Worm (Caenorhabditis elegans) whole organism, L1 larva: ENCODE measurements around the gene K08D9.10.

Source experiments
- alr-1 ChIP-seq: fragments of 200-800 bp; sonication (Bioruptor generic); optimal IDR thresholded peaks from 2 replicates; lab custom pipeline; 2018; ENCODE audit warnings: borderline replicate concordance, mild to moderate bottlenecking, missing genetic modification characterization, missing compliant biosample characterization
- blmp-1 ChIP-seq: fragments of 150-350 bp; optimal IDR thresholded peaks from 2 replicates; lab custom pipeline; 2014; ENCODE audit warnings: missing biosample characterization, missing genetic modification characterization
- ceh-8 ChIP-seq: fragments of 200-800 bp; sonication (Bioruptor generic); optimal IDR thresholded peaks from 2 replicates; lab custom pipeline; 2018; ENCODE audit warnings: mild to moderate bottlenecking, missing genetic modification characterization, moderate library complexity, missing compliant biosample characterization
- ceh-82 ChIP-seq, 3 experiments: fragments of 150-350 bp in 1 of 3; sonication (generic microtip) in 2 of 3; optimal IDR thresholded peaks; 2 replicates each; lab custom pipeline; 2014 to 2017; ENCODE audit warnings: missing biosample characterization in 3 of 3, missing genetic modification characterization in 3 of 3
- dsc-1 ChIP-seq: sonication (generic microtip); optimal IDR thresholded peaks from 2 replicates; lab custom pipeline; 2016; ENCODE audit warnings: mild to moderate bottlenecking, missing genetic modification characterization, missing compliant biosample characterization
- efl-1 ChIP-seq, 4 experiments: fragments of 150-350 bp; optimal IDR thresholded peaks in 3 of 4; peaks in 1 of 4; 1 replicate in 1 of 4; 2 replicates in 3 of 4; lab custom pipeline; 2014; ENCODE audit warnings: missing biosample characterization in 2 of 4, missing genetic modification characterization in 2 of 4, missing genetic modification reagents in 2 of 4
- efl-3 ChIP-seq: fragments of 200-800 bp; sonication (Bioruptor generic); optimal IDR thresholded peaks from 2 replicates; lab custom pipeline; 2018; ENCODE audit warnings: mild to moderate bottlenecking, missing genetic modification characterization, missing compliant biosample characterization
- egl-27 ChIP-seq, 2 experiments: fragments of 150-350 bp in 1 of 2; sonication (generic microtip); optimal IDR thresholded peaks; 3 replicates each; lab custom pipeline; 2017 to 2018; ENCODE audit warnings: missing biosample characterization in 2 of 2, missing genetic modification characterization in 2 of 2, missing genetic modification reagents in 2 of 2
- fkh-4 ChIP-seq: sonication (generic microtip); optimal IDR thresholded peaks from 2 replicates; lab custom pipeline; 2016; ENCODE audit warnings: missing compliant biosample characterization, missing genetic modification characterization, borderline replicate concordance
- fos-1 ChIP-seq: fragments of 150-350 bp; optimal IDR thresholded peaks from 2 replicates; lab custom pipeline; 2014; ENCODE audit warnings: missing biosample characterization, missing genetic modification characterization
- grh-1 ChIP-seq: fragments of 200-800 bp; sonication (Bioruptor generic); IDR thresholded peaks from 2 replicates; pipeline ENCODE4 v1.3.6; 2022; ENCODE audit warnings: missing genetic modification reagents, missing genetic modification characterization, missing compliant biosample characterization
- hlh-17 ChIP-seq: fragments of 200-800 bp; sonication (Bioruptor generic); optimal IDR thresholded peaks from 2 replicates; lab custom pipeline; 2018; ENCODE audit warnings: missing genetic modification characterization, mild to moderate bottlenecking, missing compliant biosample characterization, moderate library complexity, borderline replicate concordance
- hlh-4 ChIP-seq: sonication (generic microtip); optimal IDR thresholded peaks from 2 replicates; lab custom pipeline; 2016; ENCODE audit warnings: mild to moderate bottlenecking, missing genetic modification characterization, missing compliant biosample characterization
- irx-1 ChIP-seq: sonication (generic microtip); optimal IDR thresholded peaks from 2 replicates; lab custom pipeline; 2016; ENCODE audit warnings: missing genetic modification characterization, missing compliant biosample characterization
- lin-13 ChIP-seq: fragments of 150-350 bp; optimal IDR thresholded peaks from 2 replicates; lab custom pipeline; 2014; ENCODE audit warnings: missing biosample characterization, missing genetic modification reagents, missing genetic modification characterization
- lin-14 ChIP-seq: fragments of 200-800 bp; sonication (Bioruptor generic); optimal IDR thresholded peaks from 2 replicates; lab custom pipeline; 2018; ENCODE audit warnings: mild to moderate bottlenecking, missing genetic modification characterization, moderate library complexity, missing compliant biosample characterization
- lin-35 ChIP-seq, 2 experiments: fragments of 150-350 bp; optimal IDR thresholded peaks; 2 replicates each; lab custom pipeline; 2014; ENCODE audit warnings: missing biosample characterization in 2 of 2, missing genetic modification characterization in 2 of 2, missing genetic modification reagents in 2 of 2
- mef-2 ChIP-seq: fragments of 150-350 bp; optimal IDR thresholded peaks from 2 replicates; lab custom pipeline; 2014; ENCODE audit warnings: missing biosample characterization, missing genetic modification characterization
- mep-1 ChIP-seq: fragments of 150-350 bp; optimal IDR thresholded peaks from 2 replicates; lab custom pipeline; 2014; ENCODE audit warnings: missing biosample characterization, missing genetic modification characterization
- nhr-11 ChIP-seq: fragments of 150-350 bp; optimal IDR thresholded peaks from 2 replicates; lab custom pipeline; 2014; ENCODE audit warnings: missing biosample characterization, missing genetic modification characterization
- nhr-20 ChIP-seq: sonication (generic microtip); optimal IDR thresholded peaks from 2 replicates; lab custom pipeline; 2016; ENCODE audit warnings: mild to moderate bottlenecking, missing genetic modification characterization, missing compliant biosample characterization
- nhr-47 ChIP-seq: sonication (generic microtip); optimal IDR thresholded peaks from 2 replicates; lab custom pipeline; 2016; ENCODE audit warnings: mild to moderate bottlenecking, missing genetic modification characterization, moderate library complexity, missing compliant biosample characterization
- nhr-71 ChIP-seq: sonication (generic microtip); optimal IDR thresholded peaks from 2 replicates; lab custom pipeline; 2016; ENCODE audit warnings: mild to moderate bottlenecking, missing genetic modification characterization, moderate library complexity, missing compliant biosample characterization
- nhr-85 ChIP-seq: sonication (generic microtip); peaks from one replicate; lab custom pipeline; 2016; ENCODE audit warnings: missing genetic modification characterization, inconsistent platforms, missing compliant biosample characterization
- pag-3 ChIP-seq: sonication (generic microtip); optimal IDR thresholded peaks from 2 replicates; lab custom pipeline; 2017; ENCODE audit warnings: missing genetic modification characterization, mild to moderate bottlenecking, missing compliant biosample characterization, antibody characterized with exemption, borderline replicate concordance; ENCODE audit not compliant: insufficient read depth
- pqm-1 ChIP-seq: sonication (generic microtip); optimal IDR thresholded peaks from 3 replicates; lab custom pipeline; 2017; ENCODE audit warnings: missing biosample characterization, missing genetic modification characterization
- rnt-1 ChIP-seq: sonication (generic microtip); optimal IDR thresholded peaks from 2 replicates; lab custom pipeline; 2016; ENCODE audit warnings: mild to moderate bottlenecking, missing genetic modification characterization, moderate library complexity, missing compliant biosample characterization
- snu-23 ChIP-seq: sonication (generic microtip); optimal IDR thresholded peaks from 2 replicates; lab custom pipeline; 2016; ENCODE audit warnings: missing genetic modification characterization, missing compliant biosample characterization
- swsn-7 ChIP-seq: sonication (generic microtip); optimal IDR thresholded peaks from 2 replicates; lab custom pipeline; 2016; ENCODE audit warnings: missing genetic modification characterization, missing compliant biosample characterization
- unc-98 ChIP-seq: fragments of 200-800 bp; sonication (Bioruptor generic); IDR thresholded peaks from 2 replicates; pipeline ENCODE4 v1.3.6; 2022; ENCODE audit warnings: missing genetic modification characterization, missing compliant biosample characterization
- zag-1 ChIP-seq: fragments of 150-350 bp; optimal IDR thresholded peaks from 2 replicates; lab custom pipeline; 2014; ENCODE audit warnings: missing biosample characterization, missing genetic modification characterization

The K08D9.10 gene

DNA sequence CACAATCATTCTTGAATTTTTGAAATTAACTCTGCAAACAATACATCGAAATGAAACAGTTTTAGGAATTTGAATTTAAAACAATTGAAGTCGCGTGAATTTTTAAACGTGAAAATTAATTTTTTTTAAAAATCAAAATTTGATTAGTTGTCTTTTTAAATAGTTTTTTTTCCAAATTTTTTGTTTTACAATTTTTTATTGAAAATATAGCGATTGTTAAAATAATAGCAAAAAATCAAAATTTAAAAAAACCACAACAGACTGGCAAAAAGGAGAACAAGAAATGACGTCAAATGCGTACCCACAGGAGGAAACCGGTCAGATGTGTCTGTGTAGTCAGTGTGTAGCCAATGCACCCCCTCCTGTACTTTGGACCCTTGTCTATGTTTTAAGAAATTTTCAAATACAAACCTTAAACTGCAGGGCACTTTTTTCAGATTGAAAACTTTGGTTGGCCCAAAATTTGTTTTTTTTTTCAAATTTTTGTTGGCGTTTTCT lies 33.8 kb upstream of the K08D9.10 start, which contains the start of the genes Y73C8B.1 and Y73C8B.5:
Y73C8B.1 (minus strand) TSS at position 51 of the 498 bp plus-strand sequence.
Y73C8B.5 (plus strand) TSS at position 437 of the 498 bp plus-strand sequence.
- no peak for TF ChIP-seq unc-98
- TF ChIP-seq nhr-11 (tag; lab: Kevin White, UChicago), result peak; percentile 42
- TF ChIP-seq lin-13 (GFP tag; lab: Kevin White, UChicago), result no peak
- TF ChIP-seq nhr-20 (tag; lab: Kevin White, UChicago), result peak; percentile 33
- TF ChIP-seq nhr-85 (tag; lab: Kevin White, UChicago), result peak; percentile 2
- peak in 1 of 2 experiments; percentile 45 for TF ChIP-seq lin-35 (GFP tag; optimal IDR thresholded peaks at IDR 0.05; lab: Kevin White, UChicago)
- TF ChIP-seq mef-2 (tag; lab: Kevin White, UChicago), result no peak
- TF ChIP-seq grh-1 (GFP tag; lab: Robert Waterston, UW), result peak; percentile 61
- TF ChIP-seq zag-1 (tag; lab: Kevin White, UChicago), result no peak
- peak; percentile 8 for TF ChIP-seq snu-23 (GFP tag; lab: Kevin White, UChicago)
- peak; percentile 29 for TF ChIP-seq nhr-71

DNA sequence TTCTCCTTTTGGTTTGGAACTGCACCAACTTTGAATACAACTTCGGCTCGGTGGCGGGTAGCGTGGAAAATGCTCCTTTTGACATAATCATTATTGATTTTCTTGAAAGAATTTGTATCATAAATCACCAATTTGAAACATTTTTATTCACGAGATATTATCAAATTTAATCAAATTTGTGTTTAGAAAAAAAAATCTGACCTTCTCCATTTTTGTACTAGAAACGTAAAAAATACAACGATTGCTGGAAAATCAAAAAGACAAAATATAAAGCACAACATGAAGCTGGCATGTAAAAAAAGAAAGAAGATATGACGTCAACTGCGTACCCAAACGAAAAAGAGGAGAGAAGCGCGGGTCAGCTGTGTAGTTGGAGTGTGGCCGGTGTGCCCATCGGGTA lies 30.4 kb upstream of the K08D9.10 start, which contains the start of gene K08D9.4:
K08D9.4 (minus strand) TSS at position 101 of the 400 bp plus-strand sequence.
- TF ChIP-seq rnt-1 (tag; lab: Kevin White, UChicago) (peak; percentile 3), snu-23 (GFP tag; lab: Kevin White, UChicago) (no peak)

DNA sequence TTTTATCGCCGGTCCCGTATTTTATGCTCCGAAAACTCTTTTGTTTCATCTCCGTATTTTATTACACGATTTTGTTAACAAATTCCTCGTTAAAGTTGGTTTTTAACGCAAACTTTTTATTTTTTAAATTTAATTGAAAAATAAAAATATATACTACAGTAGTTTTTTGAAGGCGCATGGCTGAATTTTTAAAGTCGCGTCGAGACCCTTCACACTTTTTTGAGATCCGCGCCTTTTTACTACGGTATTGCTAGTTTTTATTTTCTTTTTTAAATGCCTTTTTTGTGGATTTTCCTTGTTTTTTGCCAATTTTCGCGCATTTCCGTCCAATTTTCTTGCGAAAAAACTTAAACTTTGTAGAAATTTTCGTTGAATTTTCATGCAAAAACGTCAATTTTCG lies 26.3 kb upstream of the K08D9.10 start:
- TF ChIP-seq blmp-1 (tag; lab: Kevin White, UChicago), result no peak
- no peak for TF ChIP-seq fos-1
- no peak for TF ChIP-seq nhr-20 (tag; lab: Kevin White, UChicago)
- TF ChIP-seq irx-1 (tag; lab: Kevin White, UChicago), result no peak
- no peak for TF ChIP-seq mef-2 (tag; lab: Kevin White, UChicago)
- TF ChIP-seq ceh-82 (tag; optimal IDR thresholded peaks at IDR 0.05; lab: Kevin White, UChicago), result no peak
- no peak for TF ChIP-seq hlh-17 (GFP tag; lab: Kevin White, UChicago)
- no peak for TF ChIP-seq pag-3 (tag; lab: Kevin White, UChicago)
- no peak for TF ChIP-seq swsn-7 (tag; lab: Kevin White, UChicago)
- TF ChIP-seq lin-14 (GFP tag; lab: Kevin White, UChicago), result no peak
- no peak for TF ChIP-seq hlh-4 (tag; lab: Kevin White, UChicago)
- no peak for TF ChIP-seq efl-3
- no peak for TF ChIP-seq dsc-1 (tag; lab: Kevin White, UChicago)
- no peak for TF ChIP-seq nhr-47 (tag; lab: Kevin White, UChicago)
- no peak for TF ChIP-seq pqm-1
- no peak for TF ChIP-seq fkh-4 (tag; lab: Kevin White, UChicago)
- TF ChIP-seq egl-27 (tag; optimal IDR thresholded peaks at IDR 0.05; lab: Kevin White, UChicago), result no peak
- no peak for TF ChIP-seq ceh-8 (GFP tag; lab: Kevin White, UChicago)

DNA sequence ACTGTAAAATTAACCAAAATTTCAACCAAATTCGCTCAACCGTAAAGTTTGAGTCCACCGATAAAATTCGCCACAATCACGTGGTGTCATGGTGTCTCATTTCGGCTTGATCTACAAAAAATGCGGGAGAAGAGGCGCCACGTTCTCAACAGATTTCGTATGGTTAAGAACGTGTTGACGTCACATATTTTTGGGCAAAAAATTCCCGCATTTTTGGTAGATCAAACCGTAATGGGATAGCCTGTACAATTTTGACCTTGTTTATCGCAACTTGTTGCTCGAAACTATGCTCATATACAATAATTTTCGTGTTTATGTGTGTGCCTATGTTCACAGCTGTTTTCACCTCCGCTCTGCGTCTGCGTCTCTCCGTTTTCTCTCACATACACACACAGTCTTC lies 21.8 kb upstream of the K08D9.10 start:
- TF ChIP-seq mep-1 (no peak), efl-1 (optimal IDR thresholded peaks at IDR 0.05; lab: Kevin White, UChicago) (no peak), efl-1 (GFP tag; optimal IDR thresholded peaks at IDR 0.05 in 1 of 2; lab: Kevin White, UChicago) (peak in 1 of 2 experiments; percentile 71)

DNA sequence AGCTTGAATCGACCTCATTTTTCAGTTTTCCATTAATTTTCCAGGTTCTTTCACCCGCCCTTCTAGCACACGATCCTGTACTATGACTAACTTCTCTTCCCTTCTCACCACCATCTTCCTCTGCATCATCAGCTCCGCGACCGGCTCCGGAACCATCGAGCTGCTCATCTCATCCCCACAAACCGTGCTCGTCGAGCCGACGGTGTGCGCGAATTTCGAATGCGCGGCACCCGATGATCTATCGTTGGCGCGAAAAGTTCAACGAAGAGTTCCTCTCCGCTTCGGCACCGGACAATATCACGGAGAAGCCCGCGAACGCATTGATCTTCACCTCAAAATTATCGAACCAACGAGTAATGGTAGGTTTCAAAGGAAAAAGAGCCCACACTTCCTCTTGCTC lies 20.6 kb upstream of the K08D9.10 start, which contains the start of gene apx-1:
apx-1 (plus strand) TSS at position 50 of the 400 bp plus-strand sequence.
- no peak for TF ChIP-seq alr-1 (tag; lab: Kevin White, UChicago)
- TF ChIP-seq efl-1 (optimal IDR thresholded peaks at IDR 0.05; lab: Kevin White, UChicago), result no peak
- TF ChIP-seq efl-1 (GFP tag; optimal IDR thresholded peaks at IDR 0.05 in 1 of 2; lab: Kevin White, UChicago), result peak in 1 of 2 experiments; percentile 9
